Worm (Caenorhabditis elegans) whole organism, young adult: ENCODE results near the gene T10B5.10.

ENCODE experiments used
- B0019.2 ChIP-seq: fragments of 200-800 bp; sonication (Bioruptor generic); conservative IDR thresholded peaks from 2 replicates; pipeline ENCODE4 v1.3.6; 2022; ENCODE audit warnings: missing genetic modification reagents, missing genetic modification characterization, missing compliant biosample characterization
- B0261.1 ChIP-seq: sonication (generic microtip); optimal IDR thresholded peaks from 2 replicates; lab custom pipeline; 2016; ENCODE audit warnings: mild to moderate bottlenecking, missing genetic modification characterization, moderate library complexity, missing compliant biosample characterization
- B0336.3 ChIP-seq: fragments of 200-800 bp; sonication (Bioruptor generic); IDR thresholded peaks from 2 replicates; pipeline ENCODE4 v1.3.6; 2022; ENCODE audit warnings: missing genetic modification characterization, missing compliant biosample characterization
- C06A6.2 ChIP-seq: fragments of 200-800 bp; sonication (Bioruptor generic); conservative IDR thresholded peaks from 2 replicates; pipeline ENCODE4 v1.3.6; 2022; ENCODE audit warnings: missing genetic modification characterization, missing compliant biosample characterization
- C17E4.6 ChIP-seq: fragments of 200-800 bp; sonication (Bioruptor generic); IDR thresholded peaks from 2 replicates; pipeline ENCODE4 v1.3.6; 2022; ENCODE audit warnings: missing genetic modification reagents, missing genetic modification characterization, missing compliant biosample characterization
- D2030.7 ChIP-seq: fragments of 200-800 bp; sonication (Bioruptor generic); IDR thresholded peaks from 2 replicates; pipeline ENCODE4 v1.3.6; 2022; ENCODE audit warnings: missing genetic modification reagents, missing genetic modification characterization, missing compliant biosample characterization
- F33H1.4 ChIP-seq: fragments of 200-800 bp; sonication (Bioruptor generic); IDR thresholded peaks from 2 replicates; pipeline ENCODE4 v1.3.6; 2022; ENCODE audit warnings: missing genetic modification reagents, missing genetic modification characterization, missing compliant biosample characterization
- F39B2.1 ChIP-seq: fragments of 200-800 bp; sonication (Bioruptor generic); IDR thresholded peaks from 2 replicates; pipeline ENCODE4 v1.3.6; 2022; ENCODE audit warnings: missing genetic modification reagents, missing genetic modification characterization, missing compliant biosample characterization
- F57C9.4 ChIP-seq: sonication (generic microtip); optimal IDR thresholded peaks from 2 replicates; lab custom pipeline; 2017; ENCODE audit warnings: mild to moderate bottlenecking, missing genetic modification characterization, missing compliant biosample characterization
- Y53F4B.3 ChIP-seq: fragments of 200-800 bp; sonication (Bioruptor generic); IDR thresholded peaks from 2 replicates; pipeline ENCODE4 v1.3.6; 2022; ENCODE audit warnings: missing genetic modification reagents, missing genetic modification characterization, missing compliant biosample characterization
- Y53G8AR.9 ChIP-seq: fragments of 200-800 bp; sonication (Bioruptor generic); conservative IDR thresholded peaks from 2 replicates; pipeline ENCODE4 v1.3.6; 2022; ENCODE audit warnings: missing genetic modification reagents, missing genetic modification characterization, missing compliant biosample characterization
- Y56A3A.18 ChIP-seq: fragments of 200-800 bp; sonication (Bioruptor generic); IDR thresholded peaks from 2 replicates; pipeline ENCODE4 v1.3.6; 2022; ENCODE audit warnings: missing genetic modification reagents, missing genetic modification characterization, missing compliant biosample characterization
- Y79H2A.3 ChIP-seq: fragments of 200-800 bp; sonication (Bioruptor generic); conservative IDR thresholded peaks from 2 replicates; pipeline ENCODE4 v1.3.6; 2022; ENCODE audit warnings: missing genetic modification reagents, missing genetic modification characterization, missing compliant biosample characterization
- Y95B8A.8 ChIP-seq: fragments of 200-800 bp; sonication (Bioruptor generic); IDR thresholded peaks from 2 replicates; pipeline ENCODE4 v1.3.6; 2022; ENCODE audit warnings: missing genetic modification reagents, missing genetic modification characterization, missing compliant biosample characterization
- akir-1 ChIP-seq: fragments of 200-800 bp; sonication (Bioruptor generic); optimal IDR thresholded peaks from 2 replicates; lab custom pipeline; 2018; ENCODE audit warnings: mild to moderate bottlenecking, missing genetic modification characterization, moderate library complexity, missing compliant biosample characterization
- aptf-2 ChIP-seq: fragments of 200-800 bp; sonication (Bioruptor generic); conservative IDR thresholded peaks from 2 replicates; pipeline ENCODE4 v1.3.6; 2022; ENCODE audit warnings: missing genetic modification reagents, missing genetic modification characterization, missing compliant biosample characterization
- atf-7 ChIP-seq: sonication (generic microtip); optimal IDR thresholded peaks from 2 replicates; lab custom pipeline; 2017; ENCODE audit warnings: mild to moderate bottlenecking, missing genetic modification characterization, missing compliant biosample characterization
- attf-5 ChIP-seq: fragments of 200-800 bp; sonication (Bioruptor generic); optimal IDR thresholded peaks from 2 replicates; lab custom pipeline; 2018; ENCODE audit warnings: mild to moderate bottlenecking, missing genetic modification characterization, missing compliant biosample characterization
- attf-6 ChIP-seq: fragments of 200-800 bp; sonication (Bioruptor generic); IDR thresholded peaks from 2 replicates; pipeline ENCODE4 v1.3.6; 2022; ENCODE audit warnings: missing genetic modification reagents, missing genetic modification characterization, missing compliant biosample characterization
- ccch-3 ChIP-seq: fragments of 200-800 bp; sonication (Bioruptor generic); optimal IDR thresholded peaks from 2 replicates; lab custom pipeline; 2018; ENCODE audit warnings: mild to moderate bottlenecking, missing genetic modification characterization, missing compliant biosample characterization
- cebp-2 ChIP-seq: fragments of 200-800 bp; sonication (Bioruptor generic); IDR thresholded peaks from 2 replicates; pipeline ENCODE4 v1.3.6; 2022; ENCODE audit warnings: missing genetic modification characterization, missing compliant biosample characterization
- ceh-100 ChIP-seq: fragments of 200-800 bp; sonication (Bioruptor generic); IDR thresholded peaks from 2 replicates; pipeline ENCODE4 v1.3.6; 2022; ENCODE audit warnings: missing genetic modification reagents, missing genetic modification characterization, missing compliant biosample characterization
- ceh-91 ChIP-seq: fragments of 200-800 bp; sonication (Bioruptor generic); IDR thresholded peaks from 2 replicates; pipeline ENCODE4 v1.3.6; 2022; ENCODE audit warnings: missing genetic modification reagents, missing genetic modification characterization, missing compliant biosample characterization
- chd-7 ChIP-seq: sonication (generic microtip); optimal IDR thresholded peaks from 2 replicates; lab custom pipeline; 2016; ENCODE audit warnings: mild to moderate bottlenecking, missing genetic modification characterization, moderate library complexity, missing compliant biosample characterization
- die-1 ChIP-seq: sonication (generic microtip); optimal IDR thresholded peaks from 2 replicates; lab custom pipeline; 2016; ENCODE audit warnings: missing genotype, mild to moderate bottlenecking, missing genetic modification characterization, missing compliant biosample characterization
- dox-1 ChIP-seq: fragments of 200-800 bp; sonication (Bioruptor generic); IDR thresholded peaks from 2 replicates; pipeline ENCODE4 v1.3.6; 2022; ENCODE audit warnings: missing genetic modification reagents, missing genetic modification characterization, missing compliant biosample characterization
- dpff-1 ChIP-seq: sonication (generic microtip); optimal IDR thresholded peaks from 2 replicates; lab custom pipeline; 2017; ENCODE audit warnings: mild to moderate bottlenecking, missing genetic modification characterization, missing compliant biosample characterization
- egl-44 ChIP-seq: fragments of 200-800 bp; sonication (Bioruptor generic); IDR thresholded peaks from 2 replicates; pipeline ENCODE4 v1.3.6; 2022; ENCODE audit warnings: missing genetic modification reagents, missing genetic modification characterization, missing compliant biosample characterization
- ekl-4 ChIP-seq: fragments of 200-800 bp; sonication (Bioruptor generic); IDR thresholded peaks from 2 replicates; pipeline ENCODE4 v1.3.6; 2022; ENCODE audit warnings: missing genetic modification reagents, missing genetic modification characterization, missing compliant biosample characterization
- hlh-12 ChIP-seq: sonication (generic microtip); optimal IDR thresholded peaks from 2 replicates; lab custom pipeline; 2016; ENCODE audit warnings: missing genetic modification characterization, missing compliant biosample characterization
- hrde-1 ChIP-seq: sonication (generic microtip); optimal IDR thresholded peaks from 2 replicates; lab custom pipeline; 2016; ENCODE audit warnings: missing genetic modification characterization, mild to moderate bottlenecking, missing compliant biosample characterization, moderate library complexity, missing genotype, missing genetic modification reagents, borderline replicate concordance
- let-526 ChIP-seq: fragments of 200-800 bp; sonication (Bioruptor generic); IDR thresholded peaks from 2 replicates; pipeline ENCODE4 v1.3.6; 2022; ENCODE audit warnings: missing genetic modification reagents, missing genetic modification characterization, missing compliant biosample characterization
- let-607 ChIP-seq, 2 experiments: fragments of 200-800 bp in 1 of 2; sonication (Bioruptor generic) in 1 of 2; sonication (generic microtip) in 1 of 2; optimal IDR thresholded peaks; 2 replicates each; lab custom pipeline; 2016 to 2018; ENCODE audit warnings: mild to moderate bottlenecking in 2 of 2, missing compliant biosample characterization in 2 of 2, missing genetic modification characterization in 2 of 2, moderate library complexity in 2 of 2, missing genotype in 1 of 2
- lin-26 ChIP-seq: fragments of 200-800 bp; sonication (Bioruptor generic); IDR thresholded peaks from 2 replicates; pipeline ENCODE4 v1.3.6; 2022; ENCODE audit warnings: missing genetic modification reagents, missing genetic modification characterization, missing compliant biosample characterization
- lir-1 ChIP-seq: fragments of 200-800 bp; sonication (Bioruptor generic); conservative IDR thresholded peaks from 2 replicates; pipeline ENCODE4 v1.3.6; 2022; ENCODE audit warnings: missing genetic modification reagents, missing genetic modification characterization, missing compliant biosample characterization
- lsl-1 ChIP-seq: fragments of 200-800 bp; sonication (Bioruptor generic); optimal IDR thresholded peaks from 2 replicates; lab custom pipeline; 2018; ENCODE audit warnings: mild to moderate bottlenecking, missing genetic modification characterization, moderate library complexity, missing compliant biosample characterization
- lsy-27 ChIP-seq: sonication (generic microtip); optimal IDR thresholded peaks from 2 replicates; lab custom pipeline; 2017; ENCODE audit warnings: missing genetic modification characterization, mild to moderate bottlenecking, missing compliant biosample characterization, antibody characterized with exemption, missing genotype, borderline replicate concordance; ENCODE audit not compliant: insufficient read depth
- madf-3 ChIP-seq: fragments of 200-800 bp; sonication (Bioruptor generic); IDR thresholded peaks from 2 replicates; pipeline ENCODE4 v1.3.6; 2022; ENCODE audit warnings: missing genetic modification reagents, missing genetic modification characterization, missing compliant biosample characterization
- mcd-1 ChIP-seq: fragments of 200-800 bp; sonication (Bioruptor generic); IDR thresholded peaks from 2 replicates; pipeline ENCODE4 v1.3.6; 2022; ENCODE audit warnings: missing genetic modification reagents, missing genetic modification characterization, missing compliant biosample characterization
- mes-4 ChIP-seq: sonication (generic microtip); optimal IDR thresholded peaks from 2 replicates; lab custom pipeline; 2016; ENCODE audit warnings: missing genotype, missing genetic modification characterization, missing compliant biosample characterization
- nhr-179 ChIP-seq: sonication (generic microtip); optimal IDR thresholded peaks from 2 replicates; lab custom pipeline; 2016; ENCODE audit warnings: mild to moderate bottlenecking, missing genetic modification characterization, missing compliant biosample characterization
- rcor-1 ChIP-seq: fragments of 200-800 bp; sonication (Bioruptor generic); IDR thresholded peaks from 2 replicates; pipeline ENCODE4 v1.3.6; 2022; ENCODE audit warnings: missing genetic modification reagents, missing genetic modification characterization, missing compliant biosample characterization
- repo-1 ChIP-seq: sonication (generic microtip); optimal IDR thresholded peaks from 2 replicates; lab custom pipeline; 2017; ENCODE audit warnings: mild to moderate bottlenecking, missing genetic modification characterization, missing compliant biosample characterization
- snpc-3.4 ChIP-seq: sonication (generic microtip); optimal IDR thresholded peaks from 2 replicates; lab custom pipeline; 2017; ENCODE audit warnings: missing genetic modification characterization, mild to moderate bottlenecking, missing compliant biosample characterization, antibody characterized with exemption, moderate library complexity, missing genotype, missing genetic modification reagents
- tbx-9 ChIP-seq: sonication (generic microtip); optimal IDR thresholded peaks from 2 replicates; lab custom pipeline; 2016; ENCODE audit warnings: borderline replicate concordance, missing genetic modification characterization, inconsistent platforms, missing compliant biosample characterization
- zfh-2 ChIP-seq: fragments of 200-800 bp; sonication (Bioruptor generic); conservative IDR thresholded peaks from 2 replicates; pipeline ENCODE4 v1.3.6; 2022; ENCODE audit warnings: missing genetic modification reagents, missing genetic modification characterization, missing compliant biosample characterization
- ztf-26 ChIP-seq: sonication (generic microtip); optimal IDR thresholded peaks from 2 replicates; lab custom pipeline; 2017; ENCODE audit warnings: missing genetic modification characterization, missing compliant biosample characterization

T10B5.10 gene

ce11 chrV:1878030-1878429 is 22.0 kb upstream of the T10B5.10 start:
- TF ChIP-seq nhr-179 (no peak), let-526 (GFP tag; lab: Robert Waterston, UW) (no peak), F33H1.4 (GFP tag; lab: Robert Waterston, UW) (no peak), ekl-4 (no peak), attf-5 (no peak), atf-7 (tag; lab: Kevin White, UChicago) (no peak), mcd-1 (GFP tag; lab: Robert Waterston, UW) (0 out of 2 replicates have a peak, but pooled peaks have one; percentile 13), D2030.7 (no peak), Y79H2A.3 (GFP tag; lab: Robert Waterston, UW) (no peak), ztf-26 (tag; lab: Kevin White, UChicago) (no peak), cebp-2 (GFP tag; lab: Robert Waterston, UW) (no peak), zfh-2 (GFP tag; lab: Robert Waterston, UW) (peak; percentile 71), lir-1 (GFP tag; lab: Robert Waterston, UW) (no peak), ceh-91 (GFP tag; lab: Robert Waterston, UW) (no peak), dox-1 (no peak)

- TF ChIP-seq mcd-1 (GFP tag; lab: Robert Waterston, UW) (peak; percentile 70), B0336.3 (GFP tag; lab: Robert Waterston, UW) (peak; percentile 94), Y95B8A.8 (GFP tag; lab: Robert Waterston, UW) (peak; percentile 81), D2030.7 (peak; percentile 68), B0261.1 (tag; lab: Kevin White, UChicago) (peak; percentile 38), lsl-1 (GFP tag; lab: Kevin White, UChicago) (peak; percentile 46), lsy-27 (tag; lab: Kevin White, UChicago) (no peak), snpc-3.4 (tag; lab: Kevin White, UChicago) (peak; percentile 62), lin-26 (GFP tag; lab: Robert Waterston, UW) (peak; percentile 75), cebp-2 (GFP tag; lab: Robert Waterston, UW) (peak; percentile 59; the same call in 1 of the 2 replicates), madf-3 (GFP tag; lab: Robert Waterston, UW) (peak; percentile 61; the same call in 1 of the 2 replicates), ceh-100 (GFP tag; lab: Robert Waterston, UW) (peak; percentile 91), Y53F4B.3 (GFP tag; lab: Robert Waterston, UW) (no peak), aptf-2 (GFP tag; lab: Robert Waterston, UW) (no peak), let-607 (tag; optimal IDR thresholded peaks at IDR 0.05; lab: Kevin White, UChicago) (peak in 1 of 2 experiments; percentile 40), mes-4 (tag; lab: Kevin White, UChicago) (no peak), Y56A3A.18 (peak; percentile 80; the same call in 1 of the 2 replicates), die-1 (tag; lab: Kevin White, UChicago) (no peak), attf-6 (GFP tag; lab: Robert Waterston, UW) (peak; percentile 69; the same call in 1 of the 2 replicates), egl-44 (GFP tag; lab: Robert Waterston, UW) (peak; percentile 32; the same call in 1 of the 2 replicates), dpff-1 (tag; lab: Kevin White, UChicago) (peak; percentile 69), chd-7 (peak; percentile 91), F57C9.4 (tag; lab: Kevin White, UChicago) (peak; percentile 94), hrde-1 (peak; percentile 13), Y53G8AR.9 (peak; percentile 81), rcor-1 (GFP tag; lab: Robert Waterston, UW) (peak; percentile 50), akir-1 (GFP tag; lab: Kevin White, UChicago) (no peak), F39B2.1 (peak; percentile 21; the same call in 1 of the 2 replicates), B0019.2 (GFP tag; lab: Robert Waterston, UW) (no peak; the same call in 1 of the 2 replicates), ccch-3 (GFP tag; lab: Kevin White, UChicago) (peak; percentile 7), hlh-12 (no peak), repo-1 (tag; lab: Kevin White, UChicago) (peak; percentile 87), C06A6.2 (GFP tag; lab: Robert Waterston, UW) (no peak), C17E4.6 (GFP tag; lab: Robert Waterston, UW) (0 out of 2 replicates have a peak, but pooled peaks have one; percentile 11), tbx-9 (tag; lab: Kevin White, UChicago) (peak; percentile 34)
Measured at ce11 chrV:1875497-1875988, 19.5 kb upstream of the T10B5.10 start.
